Worm (Caenorhabditis elegans) whole organism, young adult: ENCODE results near the gene lrr-1.

ENCODE experiments used
- Y79H2A.3 ChIP-seq: fragments of 200-800 bp; sonication (Bioruptor generic); conservative IDR thresholded peaks from 2 replicates; pipeline ENCODE4 v1.3.6; 2022; ENCODE audit warnings: missing genetic modification reagents, missing genetic modification characterization, missing compliant biosample characterization
- nfya-1 ChIP-seq: sonication (generic microtip); optimal IDR thresholded peaks from 2 replicates; lab custom pipeline; 2017; ENCODE audit warnings: antibody characterized with exemption, missing compliant biosample characterization, missing genetic modification characterization, borderline replicate concordance; ENCODE audit not compliant: insufficient read depth
- tbp1 ChIP-seq: fragments of 200-800 bp; sonication (Bioruptor generic); optimal IDR thresholded peaks from 2 replicates; lab custom pipeline; 2018; ENCODE audit warnings: mild to moderate bottlenecking, missing genetic modification characterization, missing compliant biosample characterization

DNA sequence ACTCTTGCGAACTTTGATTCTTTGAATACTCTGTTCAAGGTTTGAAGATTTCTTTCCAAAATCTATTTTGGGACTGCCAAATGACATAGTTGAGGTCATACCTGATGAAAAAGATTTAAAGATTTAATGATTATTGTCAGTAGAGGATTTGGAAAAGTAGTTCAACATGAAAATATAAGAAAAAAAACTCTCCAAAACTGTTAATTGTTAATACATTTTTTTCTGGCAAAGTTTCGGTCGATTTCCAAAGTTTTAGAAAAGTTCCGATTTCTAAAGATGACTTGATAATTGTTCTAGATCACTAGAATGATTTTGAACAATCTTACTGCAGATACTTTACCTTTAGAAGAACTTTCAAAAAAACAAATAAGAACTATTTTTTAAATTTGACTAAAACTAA is 35.0 kb upstream of the lrr-1 start, which contains the start of gene C27A2.7:
- TF ChIP-seq tbp1 (no peak), nfya-1 (no peak), Y79H2A.3 (no peak)
